Worm (Caenorhabditis elegans) whole organism, early embryonic: Measurements from ENCODE around the gene plpp-1.2.

Experiments used
- B0310.2 ChIP-seq: sonication (generic microtip); optimal IDR thresholded peaks from 2 replicates; lab custom pipeline; 2016; ENCODE audit warnings: mild to moderate bottlenecking, missing genetic modification characterization, missing compliant biosample characterization
- ama-1 ChIP-seq: fragments of 150-350 bp; optimal IDR thresholded peaks from 2 replicates; lab custom pipeline; 2014
- ceh-13 ChIP-seq: fragments of 200-800 bp; sonication (Bioruptor generic); optimal IDR thresholded peaks from 2 replicates; lab custom pipeline; 2018; ENCODE audit warnings: mild to moderate bottlenecking, missing genetic modification characterization, missing compliant biosample characterization
- flt-1 ChIP-seq: fragments of 200-800 bp; sonication (Bioruptor generic); IDR thresholded peaks from 2 replicates; pipeline ENCODE4 v1.3.6; 2022; ENCODE audit warnings: missing genetic modification characterization, missing compliant biosample characterization
- hmbx-1 ChIP-seq: sonication (generic microtip); optimal IDR thresholded peaks from 2 replicates; lab custom pipeline; 2016; ENCODE audit warnings: mild to moderate bottlenecking, missing genetic modification characterization, missing compliant biosample characterization
- sea-1 ChIP-seq: fragments of 200-800 bp; sonication (Bioruptor generic); conservative IDR thresholded peaks from 2 replicates; pipeline ENCODE4 v1.3.6; 2022; ENCODE audit warnings: missing genetic modification characterization, missing compliant biosample characterization
- tbx-11 ChIP-seq: fragments of 200-800 bp; sonication (Bioruptor generic); IDR thresholded peaks from 2 replicates; pipeline ENCODE4 v1.3.6; 2022; ENCODE audit warnings: missing genetic modification characterization, missing compliant biosample characterization
- tbx-37 ChIP-seq: fragments of 200-800 bp; sonication (Bioruptor generic); conservative IDR thresholded peaks from 2 replicates; pipeline ENCODE4 v1.3.6; 2022; ENCODE audit warnings: missing genetic modification reagents, missing genetic modification characterization, missing compliant biosample characterization

DNA sequence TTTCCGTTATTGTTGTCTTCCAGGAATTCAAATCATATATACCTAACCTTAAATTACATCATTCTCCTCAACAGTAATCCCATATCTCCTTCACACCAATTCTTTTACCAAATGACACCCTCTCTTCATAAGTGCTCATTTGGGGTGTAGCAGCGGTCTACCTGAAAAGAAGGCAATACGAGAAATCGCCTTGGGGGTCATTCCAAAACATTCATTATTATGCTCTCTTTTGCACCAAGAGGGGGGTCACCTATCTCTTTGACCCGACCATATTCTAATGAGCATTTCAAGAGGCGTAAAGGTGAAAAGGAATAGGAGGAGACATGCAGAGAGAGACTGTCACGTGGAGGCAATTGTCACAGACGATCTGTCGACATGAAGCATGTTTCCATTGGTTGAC is 48.4 kb upstream of the plpp-1.2 start:
- no peak for TF ChIP-seq tbx-11 (GFP tag; lab: Robert Waterston, UW)
- TF ChIP-seq tbx-37 = no peak
- no peak for TF ChIP-seq hmbx-1 (tag; lab: Kevin White, UChicago)
- no peak for TF ChIP-seq ceh-13 (GFP tag; lab: Kevin White, UChicago)
- no peak for TF ChIP-seq B0310.2
- TF ChIP-seq ama-1 (lab: Kevin White, UChicago) = no peak
- TF ChIP-seq flt-1 = no peak
- no peak for TF ChIP-seq sea-1 (GFP tag; lab: Robert Waterston, UW)
